Fruit fly (Drosophila melanogaster): ENCODE results near the gene PK1-R.

Gene PK1-R

dm6 chr3R:14103022-14103421 lies at the start of gene PK1-R:
TSS of gene PK1-R (minus strand) at chr3R:14103122.
- no peak for TF ChIP-seq topi (GFP tag; optimal IDR thresholded peaks at IDR 0.05)
- TF ChIP-seq CG6276 (GFP tag; optimal IDR thresholded peaks at IDR 0.05) = no peak
- no peak for TF ChIP-seq Sox15 (GFP tag; optimal IDR thresholded peaks at IDR 0.05)
- TF ChIP-seq cyc (GFP tag; optimal IDR thresholded peaks at IDR 0.05) = no peak

- no peak for TF ChIP-seq CG4318 (GFP tag; optimal IDR thresholded peaks at IDR 0.05)
- TF ChIP-seq esn (GFP tag; optimal IDR thresholded peaks at IDR 0.05) = no peak
- no peak for TF ChIP-seq acj6 (GFP tag; optimal IDR thresholded peaks at IDR 0.05)
- no peak for TF ChIP-seq CG6163 (GFP tag; IDR thresholded peaks at IDR 0.05)
- no peak for TF ChIP-seq CG15336 (GFP tag; IDR thresholded peaks at IDR 0.05)
- TF ChIP-seq Lpt (GFP tag; optimal IDR thresholded peaks at IDR 0.05) = no peak
- TF ChIP-seq Eip78C (GFP tag) = no peak
- no peak for TF ChIP-seq svp (GFP tag)
- no peak for TF ChIP-seq CG11762 (GFP tag; optimal IDR thresholded peaks at IDR 0.05; ENCODE audit: insufficient read depth)
- no peak for TF ChIP-seq CG3032 (tag; optimal IDR thresholded peaks at IDR 0.05)
- no peak for TF ChIP-seq spab (GFP tag; optimal IDR thresholded peaks at IDR 0.05)
- TF ChIP-seq CG1621 (tag; optimal IDR thresholded peaks at IDR 0.05) = no peak
- no peak for TF ChIP-seq OdsH (GFP tag; optimal IDR thresholded peaks at IDR 0.05)
- TF ChIP-seq Hr38 (GFP tag; optimal IDR thresholded peaks at IDR 0.05) = no peak
- no peak for TF ChIP-seq vri (GFP tag; optimal IDR thresholded peaks at IDR 0.05)
- no peak for TF ChIP-seq ss (GFP tag; optimal IDR thresholded peaks at IDR 0.05)
- TF ChIP-seq fd85E (GFP tag; optimal IDR thresholded peaks at IDR 0.05) = no peak
- no peak for TF ChIP-seq Sox14 (GFP tag; optimal IDR thresholded peaks at IDR 0.05)
Measured at dm6 chr3R:14152550-14152949, 49.6 kb upstream of the PK1-R start, which contains the start of gene CG42500. TSS of gene CG42500 (minus strand) at chr3R:14152650.

dm6 chr3R:14151840-14152239 lies 48.9 kb upstream of the PK1-R start, which contains the start of gene CG14355:
TSS of gene CG14355 (minus strand) at chr3R:14151940.
- TF ChIP-seq Lpt (GFP tag; optimal IDR thresholded peaks at IDR 0.05) (no peak), achi (GFP tag; optimal IDR thresholded peaks at IDR 0.05) (no peak), CG11294 (GFP tag; IDR thresholded peaks at IDR 0.05) (no peak), Eip78C (GFP tag) (no peak), Eip93F (GFP tag; optimal IDR thresholded peaks at IDR 0.05) (no peak), pdm3 (GFP tag; optimal IDR thresholded peaks at IDR 0.05) (no peak), Smox (GFP tag; optimal IDR thresholded peaks at IDR 0.05) (no peak), dsx (GFP tag; optimal IDR thresholded peaks at IDR 0.05; ENCODE audit: poor library complexity, severe bottlenecking) (no peak), svp (GFP tag) (no peak), salr (GFP tag; optimal IDR thresholded peaks at IDR 0.05) (no peak)

dm6 chr3R:14140912-14141311 lies 38.0 kb upstream of the PK1-R start:
- TF ChIP-seq Ets21C (GFP tag; optimal IDR thresholded peaks at IDR 0.05) = no peak
- TF ChIP-seq CG6276 (GFP tag; optimal IDR thresholded peaks at IDR 0.05) = no peak
- no peak for TF ChIP-seq net (GFP tag; optimal IDR thresholded peaks at IDR 0.05)
- no peak for TF ChIP-seq CG8632 (GFP tag; optimal IDR thresholded peaks at IDR 0.05)
- TF ChIP-seq CG15336 (GFP tag; IDR thresholded peaks at IDR 0.05) = no peak
- TF ChIP-seq CG16779 (tag; optimal IDR thresholded peaks at IDR 0.05) = no peak
- TF ChIP-seq CG11294 (GFP tag; IDR thresholded peaks at IDR 0.05) = no peak
- no peak for TF ChIP-seq CG32006 (GFP tag; optimal IDR thresholded peaks at IDR 0.05)
- no peak for TF ChIP-seq lz (GFP tag; optimal IDR thresholded peaks at IDR 0.05)
- TF ChIP-seq Eip75B (GFP tag; optimal IDR thresholded peaks at IDR 0.05) = no peak

dm6 chr3R:14131972-14132371 lies 29.1 kb upstream of the PK1-R start, which contains the start of gene CG14356:
TSS of gene CG14356 (minus strand) at chr3R:14132072.
- TF ChIP-seq Blimp-1 (GFP tag; optimal IDR thresholded peaks at IDR 0.05) (no peak), Eip78C (GFP tag) (peak; percentile 41)
